Worm (Caenorhabditis elegans): ENCODE measurements around the gene tomm-40.
A peak's percentile ranks its signal among the peaks of the same experiment; 100 is the strongest.

Gene tomm-40

ce11 chrII:9009976-9010702 lies 36.8 kb upstream of the tomm-40 start:
- TF ChIP-seq nhr-77 (tag; optimal IDR thresholded peaks at IDR 0.05), result no peak
- TF ChIP-seq unc-62 (GFP tag; optimal IDR thresholded peaks at IDR 0.05 in 1 of 2), result peak in 1 of 2 experiments; percentile 27
- no peak for TF ChIP-seq unc-62 (tag; optimal IDR thresholded peaks at IDR 0.05)
- TF ChIP-seq ceh-62 (tag; optimal IDR thresholded peaks at IDR 0.05), result no peak
- no peak for TF ChIP-seq nhr-111 (GFP tag; optimal IDR thresholded peaks at IDR 0.05)
- peak; percentile 39 for TF ChIP-seq nhr-11 (tag; optimal IDR thresholded peaks at IDR 0.05)
- TF ChIP-seq F37D6.2 (tag; optimal IDR thresholded peaks at IDR 0.05), result no peak
- TF ChIP-seq rbr-2 (tag; optimal IDR thresholded peaks at IDR 0.05), result peak; percentile 10
- no peak for TF ChIP-seq fkh-10 (GFP tag; optimal IDR thresholded peaks at IDR 0.05)
- TF ChIP-seq nhr-41 (GFP tag; IDR thresholded peaks at IDR 0.05), result no peak
- TF ChIP-seq spr-1 (tag; optimal IDR thresholded peaks at IDR 0.05), result no peak
- TF ChIP-seq fos-1 (tag; optimal IDR thresholded peaks at IDR 0.05), result no peak
- TF ChIP-seq daf-19 (GFP tag; conservative IDR thresholded peaks at IDR 0.05), result no peak
- TF ChIP-seq aly-2 (tag; optimal IDR thresholded peaks at IDR 0.05), result no peak

DNA sequence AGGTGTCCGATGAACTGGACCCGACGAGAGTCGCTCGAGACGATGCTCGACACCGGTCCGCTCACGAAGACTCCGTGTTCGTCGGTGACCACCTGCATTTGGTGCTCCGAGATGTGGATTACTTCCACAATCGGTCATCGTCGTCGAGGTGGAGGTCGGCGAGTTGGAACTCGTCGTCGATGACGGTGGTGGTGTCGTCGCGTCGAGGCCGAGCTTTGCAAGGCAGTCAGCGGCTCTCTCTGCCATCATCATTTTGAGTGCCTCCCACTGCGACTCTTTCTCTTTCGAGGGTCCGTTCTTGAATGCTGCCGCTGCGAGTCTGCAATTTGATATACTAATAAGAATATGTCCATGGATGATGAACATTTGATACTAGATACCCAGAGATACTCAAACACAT lies 34.4 kb upstream of the tomm-40 start:
- TF ChIP-seq aly-2 (tag; optimal IDR thresholded peaks at IDR 0.05), result no peak
- TF ChIP-seq set-16 (GFP tag; IDR thresholded peaks at IDR 0.05), result peak; percentile 87
- TF ChIP-seq egl-43 (GFP tag; IDR thresholded peaks at IDR 0.05), result peak; percentile 67; the same call in 1 of the 2 replicates
- TF ChIP-seq egl-27 (tag; optimal IDR thresholded peaks at IDR 0.05), result no peak
- no peak for TF ChIP-seq ces-1 (GFP tag; optimal IDR thresholded peaks at IDR 0.05)
- TF ChIP-seq ceh-44 (GFP tag; IDR thresholded peaks at IDR 0.05), result no peak
- no peak for TF ChIP-seq Y48G9A.11 (GFP tag; IDR thresholded peaks at IDR 0.05)

ce11 chrII:9005067-9005466 lies 31.7 kb upstream of the tomm-40 start, which contains the start of gene F44G4.7:
Gene F44G4.7, minus strand, starts transcription at chrII:9005167.
- TF ChIP-seq ZK546.5 (tag; optimal IDR thresholded peaks at IDR 0.05), result no peak

DNA sequence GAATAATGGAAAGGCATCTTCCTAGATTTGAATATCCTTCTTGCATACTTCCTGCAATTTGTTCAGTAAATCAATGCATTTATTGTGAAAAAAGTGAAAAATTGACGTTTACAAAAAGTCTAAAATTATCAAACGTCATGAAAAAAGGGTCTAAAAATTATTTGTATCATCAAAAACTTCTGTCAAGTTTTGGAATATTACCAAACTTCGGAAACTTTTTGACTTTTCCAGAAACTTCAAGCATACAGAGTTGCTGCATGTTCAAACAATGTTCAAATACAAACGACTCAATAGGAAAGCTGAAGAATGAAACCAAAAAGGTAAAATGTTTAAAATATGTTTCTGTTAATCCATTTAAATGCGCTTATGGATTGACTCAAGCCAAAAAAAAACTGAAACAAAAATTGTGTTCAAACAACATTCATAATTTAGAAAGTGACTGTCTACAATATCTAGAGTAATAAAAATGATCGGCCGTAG lies 28.4 kb upstream of the tomm-40 start, which contains the start of gene F44G4.6:
F44G4.6 (minus strand) TSS at position 51 of the 480 bp plus-strand sequence.
- TF ChIP-seq unc-62 (GFP tag; optimal IDR thresholded peaks at IDR 0.05 in 1 of 2), result peak in 1 of 2 experiments; percentile 95
- no peak for TF ChIP-seq unc-62 (tag; optimal IDR thresholded peaks at IDR 0.05)
- TF ChIP-seq arid-1 (GFP tag; conservative IDR thresholded peaks at IDR 0.05), result no peak
- no peak for TF ChIP-seq set-16 (GFP tag; IDR thresholded peaks at IDR 0.05)

DNA sequence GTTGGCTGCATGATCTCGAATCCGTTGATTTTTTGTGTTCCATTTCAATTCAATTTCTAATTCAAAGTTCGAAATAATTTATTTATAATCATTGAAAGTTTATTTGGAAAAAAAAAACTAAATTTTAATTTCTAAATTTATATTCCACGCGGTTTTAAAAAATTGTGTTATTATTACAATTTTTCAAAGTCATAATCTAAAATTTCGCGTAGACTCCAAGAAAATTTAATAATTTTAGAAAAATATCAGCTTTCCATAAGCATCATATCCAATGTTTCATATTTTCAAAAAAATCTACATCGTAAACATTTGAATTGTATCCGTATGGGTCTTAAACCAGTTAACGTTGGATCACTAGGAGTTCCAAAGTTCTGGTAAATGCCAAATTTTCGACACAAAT lies 27.0 kb upstream of the tomm-40 start, which contains the start of gene F44G4.5:
F44G4.5 (minus strand) TSS at position 101 of the 400 bp plus-strand sequence.
- no peak for TF ChIP-seq F10B5.3 (tag; optimal IDR thresholded peaks at IDR 0.05)
- TF ChIP-seq Y48G9A.11 (GFP tag; IDR thresholded peaks at IDR 0.05), result no peak
- TF ChIP-seq zag-1 (tag; optimal IDR thresholded peaks at IDR 0.05), result no peak
- no peak for TF ChIP-seq F26F4.8 (GFP tag; conservative IDR thresholded peaks at IDR 0.05)
- TF ChIP-seq lim-7 (GFP tag; IDR thresholded peaks at IDR 0.05), result no peak
- TF ChIP-seq dmd-9 (GFP tag; IDR thresholded peaks at IDR 0.05), result no peak
- TF ChIP-seq mep-1 (tag; optimal IDR thresholded peaks at IDR 0.05), result no peak
- no peak for TF ChIP-seq dpl-1 (GFP tag; optimal IDR thresholded peaks at IDR 0.05)
- TF ChIP-seq daf-16 (GFP tag; optimal IDR thresholded peaks at IDR 0.05), result no peak
- no peak for TF ChIP-seq daf-16 (tag; optimal IDR thresholded peaks at IDR 0.05)
- TF ChIP-seq zip-11 (GFP tag; IDR thresholded peaks at IDR 0.05), result no peak
- no peak for TF ChIP-seq lir-3 (tag; optimal IDR thresholded peaks at IDR 0.05)

Data from whole organism, L4 larva.